Fruit fly (Drosophila melanogaster) whole organism, embryonic: ENCODE measurements around the gene CG7332.

Source experiments
- Atf6 ChIP-seq: fragments of 200-800 bp; sonication (Bioruptor generic); IDR thresholded peaks from 2 replicates; pipeline ENCODE4 v1.3.6; 2022; ENCODE audit warnings: missing biosample characterization, missing genetic modification characterization
- BtbVII ChIP-seq: fragments of 200-800 bp; sonication (Bioruptor generic); optimal IDR thresholded peaks from 3 replicates; lab custom pipeline; 2017; ENCODE audit warnings: missing biosample characterization, mild to moderate bottlenecking, missing genetic modification characterization
- CG10147 ChIP-seq: fragments of 200-800 bp; sonication (Bioruptor generic); optimal IDR thresholded peaks from 2 replicates; lab custom pipeline; 2019; ENCODE audit warnings: missing biosample characterization, mild to moderate bottlenecking, missing genetic modification characterization, moderate library complexity
- CG10209 ChIP-seq: fragments of 200-800 bp; sonication (Bioruptor generic); optimal IDR thresholded peaks from 3 replicates; lab custom pipeline; 2017; ENCODE audit warnings: missing biosample characterization, mild to moderate bottlenecking, missing genetic modification characterization, missing genetic modification reagents
- CG12659 ChIP-seq: fragments of 200-800 bp; sonication (Bioruptor generic); optimal IDR thresholded peaks from 3 replicates; lab custom pipeline; 2017; ENCODE audit warnings: mild to moderate bottlenecking, missing biosample characterization, missing genetic modification reagents, missing genetic modification characterization
- CG12942 ChIP-seq: fragments of 200-800 bp; sonication (Bioruptor generic); optimal IDR thresholded peaks from 3 replicates; lab custom pipeline; 2016; ENCODE audit warnings: missing biosample characterization, missing genetic modification characterization
- CG14441 ChIP-seq: fragments of 200-800 bp; sonication (Bioruptor generic); IDR thresholded peaks from 2 replicates; pipeline ENCODE4 v1.3.6; 2022; ENCODE audit warnings: missing biosample characterization, missing genetic modification characterization
- CG14965 ChIP-seq: fragments of 200-800 bp; sonication (Bioruptor generic); optimal IDR thresholded peaks from 2 replicates; lab custom pipeline; 2016; ENCODE audit warnings: missing biosample characterization, missing genetic modification characterization, borderline replicate concordance
- CG1529 ChIP-seq: fragments of 200-800 bp; sonication (Bioruptor generic); optimal IDR thresholded peaks from 3 replicates; lab custom pipeline; 2018; ENCODE audit warnings: missing biosample characterization, missing genetic modification characterization
- CG1647 ChIP-seq: fragments of 200-800 bp; sonication (Bioruptor generic); optimal IDR thresholded peaks from 3 replicates; lab custom pipeline; 2016; ENCODE audit warnings: missing biosample characterization, missing genetic modification characterization
- CG16815 ChIP-seq: fragments of 200-800 bp; sonication (Bioruptor generic); optimal IDR thresholded peaks from 3 replicates; lab custom pipeline; 2017; ENCODE audit warnings: missing biosample characterization, mild to moderate bottlenecking, missing genetic modification characterization
- CG17359 ChIP-seq: fragments of 200-800 bp; sonication (Bioruptor generic); optimal IDR thresholded peaks from 3 replicates; lab custom pipeline; 2018; ENCODE audit warnings: missing biosample characterization, mild to moderate bottlenecking, missing genetic modification characterization, moderate library complexity
- CG17829 ChIP-seq: fragments of 200-800 bp; optimal IDR thresholded peaks from 2 replicates; lab custom pipeline; 2019; ENCODE audit warnings: missing biosample characterization, mild to moderate bottlenecking, missing genetic modification characterization, moderate library complexity
- CG32767 ChIP-seq: fragments of 200-800 bp; sonication (Bioruptor generic); IDR thresholded peaks from 2 replicates; pipeline ENCODE4 v1.3.6; 2022; ENCODE audit warnings: missing biosample characterization, missing genetic modification characterization
- CG32772 ChIP-seq: fragments of 200-800 bp; sonication (Bioruptor generic); IDR thresholded peaks from 2 replicates; pipeline ENCODE4 v1.3.6; 2022; ENCODE audit warnings: missing biosample characterization, missing genetic modification characterization
- CG33557 ChIP-seq: fragments of 200-800 bp; sonication (Bioruptor generic); optimal IDR thresholded peaks from 2 replicates; lab custom pipeline; 2019; ENCODE audit warnings: missing biosample characterization, mild to moderate bottlenecking, missing genetic modification characterization, moderate library complexity
- CG43689 ChIP-seq: fragments of 200-800 bp; sonication (Bioruptor generic); IDR thresholded peaks from 2 replicates; pipeline ENCODE4 v1.3.6; 2022; ENCODE audit warnings: missing biosample characterization, missing genetic modification characterization
- CG4707 ChIP-seq: fragments of 200-800 bp; sonication (Bioruptor generic); optimal IDR thresholded peaks from 2 replicates; lab custom pipeline; 2018; ENCODE audit warnings: missing biosample characterization, mild to moderate bottlenecking, missing genetic modification characterization, moderate library complexity
- CG4730 ChIP-seq: fragments of 200-800 bp; sonication (Bioruptor generic); IDR thresholded peaks from 2 replicates; pipeline ENCODE4 v1.3.6; 2022; ENCODE audit warnings: missing biosample characterization, missing genetic modification characterization
- CG6654 ChIP-seq: fragments of 200-800 bp; sonication (Bioruptor generic); optimal IDR thresholded peaks from 2 replicates; lab custom pipeline; 2017; ENCODE audit warnings: missing biosample characterization, mild to moderate bottlenecking, missing genetic modification characterization
- CG7556 ChIP-seq: fragments of 200-800 bp; sonication (Bioruptor generic); optimal IDR thresholded peaks from 2 replicates; lab custom pipeline; 2017; ENCODE audit warnings: missing biosample characterization, mild to moderate bottlenecking, missing genetic modification characterization
- CoRest ChIP-seq: fragments of 200-800 bp; sonication (Bioruptor generic); optimal IDR thresholded peaks from 3 replicates; lab custom pipeline; 2018; ENCODE audit warnings: missing biosample characterization, mild to moderate bottlenecking, missing genetic modification characterization, moderate library complexity
- CrebB ChIP-seq: fragments of 200-800 bp; sonication (Bioruptor generic); optimal IDR thresholded peaks from 3 replicates; lab custom pipeline; 2018; ENCODE audit warnings: missing biosample characterization, mild to moderate bottlenecking, missing genetic modification characterization
- GATAe ChIP-seq: fragments of 200-800 bp; sonication (Bioruptor generic); conservative IDR thresholded peaks from 2 replicates; pipeline ENCODE4 v1.3.6; 2022; ENCODE audit warnings: missing biosample characterization, missing genetic modification characterization
- HLH3B ChIP-seq: fragments of 200-800 bp; sonication (Bioruptor generic); IDR thresholded peaks from 2 replicates; pipeline ENCODE4 v1.3.6; 2022; ENCODE audit warnings: missing biosample characterization, missing genetic modification characterization
- Hsf ChIP-seq: fragments of 200-800 bp; sonication (Bioruptor generic); optimal IDR thresholded peaks from 3 replicates; lab custom pipeline; 2016; ENCODE audit warnings: missing biosample characterization, missing genetic modification characterization
- MESR4 ChIP-seq: fragments of 200-800 bp; sonication (Bioruptor generic); optimal IDR thresholded peaks from 2 replicates; lab custom pipeline; 2018; ENCODE audit warnings: missing biosample characterization, mild to moderate bottlenecking, missing genetic modification characterization, moderate library complexity
- Med ChIP-seq: fragments of 200-800 bp; sonication (Bioruptor generic); peaks from one replicate; lab custom pipeline; 2016; ENCODE audit warnings: missing biosample characterization, missing genetic modification characterization, mild to moderate bottlenecking, inconsistent platforms, moderate library complexity
- NFAT ChIP-seq: fragments of 200-800 bp; sonication (Bioruptor generic); IDR thresholded peaks from 2 replicates; pipeline ENCODE4 v1.3.6; 2022; ENCODE audit warnings: missing biosample characterization, missing genetic modification characterization
- Neu2 ChIP-seq: fragments of 200-800 bp; sonication (Bioruptor generic); optimal IDR thresholded peaks from 3 replicates; lab custom pipeline; 2016; ENCODE audit warnings: missing biosample characterization, missing genetic modification characterization, borderline replicate concordance
- Six4 ChIP-seq: fragments of 200-800 bp; sonication (Bioruptor generic); optimal IDR thresholded peaks from 2 replicates; lab custom pipeline; 2016; ENCODE audit warnings: missing biosample characterization, missing genetic modification characterization
- Spps ChIP-seq: fragments of 200-800 bp; sonication (Bioruptor generic); optimal IDR thresholded peaks from 2 replicates; lab custom pipeline; 2018; ENCODE audit warnings: missing biosample characterization, mild to moderate bottlenecking, missing genetic modification characterization
- Stat92E ChIP-seq, 3 experiments: fragments of >200 bp in 2 of 3; fragments of 200-800 bp in 1 of 3; sonication (Bioruptor generic) in 1 of 3; optimal IDR thresholded peaks; 2 replicates each; lab custom pipeline; 2017 to 2019; ENCODE audit warnings: missing biosample characterization in 3 of 3, missing genetic modification characterization in 3 of 3, mild to moderate bottlenecking in 1 of 3, moderate library complexity in 1 of 3
- YL-1 ChIP-seq: fragments of 200-800 bp; sonication (Bioruptor generic); optimal IDR thresholded peaks from 3 replicates; lab custom pipeline; 2017; ENCODE audit warnings: missing biosample characterization, mild to moderate bottlenecking, missing genetic modification characterization
- ab ChIP-seq: fragments of 200-800 bp; sonication (Bioruptor generic); optimal IDR thresholded peaks from 2 replicates; lab custom pipeline; 2016; ENCODE audit warnings: missing biosample characterization, missing genetic modification characterization
- cad ChIP-seq: fragments of >200 bp; optimal IDR thresholded peaks from 2 replicates; lab custom pipeline; 2017; ENCODE audit warnings: missing biosample characterization, missing genetic modification characterization
- cato ChIP-seq: fragments of 200-800 bp; sonication (Bioruptor generic); optimal IDR thresholded peaks from 2 replicates; lab custom pipeline; 2016; ENCODE audit warnings: missing biosample characterization, missing genetic modification characterization, borderline replicate concordance
- disco-r ChIP-seq: fragments of 200-800 bp; sonication (Bioruptor generic); optimal IDR thresholded peaks from 2 replicates; lab custom pipeline; 2016; ENCODE audit warnings: missing biosample characterization, missing genetic modification characterization
- fru ChIP-seq: fragments of >200 bp; optimal IDR thresholded peaks from 2 replicates; lab custom pipeline; 2017
- gem ChIP-seq: fragments of 200-800 bp; sonication (Bioruptor generic); optimal IDR thresholded peaks from 2 replicates; lab custom pipeline; 2019; ENCODE audit warnings: missing biosample characterization, mild to moderate bottlenecking, missing genetic modification characterization, moderate library complexity
- grau ChIP-seq: fragments of 200-800 bp; optimal IDR thresholded peaks from 3 replicates; lab custom pipeline; 2019; ENCODE audit warnings: missing biosample characterization, mild to moderate bottlenecking, missing genetic modification characterization, moderate library complexity
- jumu ChIP-seq: fragments of 200-800 bp; sonication (Bioruptor generic); optimal IDR thresholded peaks from 3 replicates; lab custom pipeline; 2016; ENCODE audit warnings: missing biosample characterization, missing genetic modification characterization
- kay ChIP-seq: fragments of 200-800 bp; sonication (Bioruptor generic); optimal IDR thresholded peaks from 2 replicates; lab custom pipeline; 2016; ENCODE audit warnings: missing biosample characterization, missing genetic modification characterization
- kni ChIP-seq: fragments of 200-800 bp; sonication (Bioruptor generic); optimal IDR thresholded peaks from 3 replicates; lab custom pipeline; 2017; ENCODE audit warnings: mild to moderate bottlenecking, missing biosample characterization, missing genetic modification reagents, missing genetic modification characterization
- org-1 ChIP-seq: fragments of 200-800 bp; sonication (Bioruptor generic); optimal IDR thresholded peaks from 2 replicates; lab custom pipeline; 2017; ENCODE audit warnings: missing biosample characterization, missing genetic modification characterization
- otp ChIP-seq: fragments of 200-800 bp; sonication (Bioruptor generic); IDR thresholded peaks from 3 replicates; pipeline ENCODE4, ENCODE4 v1.3.6; 2022; ENCODE audit warnings: missing biosample characterization, missing genetic modification characterization
- pros ChIP-seq: fragments of 200-800 bp; sonication (Bioruptor generic); optimal IDR thresholded peaks from 3 replicates; lab custom pipeline; 2019; ENCODE audit warnings: missing biosample characterization, mild to moderate bottlenecking, missing genetic modification characterization, moderate library complexity
- stwl ChIP-seq: fragments of 200-800 bp; sonication (Bioruptor generic); optimal IDR thresholded peaks from 3 replicates; lab custom pipeline; 2018; ENCODE audit warnings: missing biosample characterization, mild to moderate bottlenecking, missing genetic modification characterization, moderate library complexity
- trem ChIP-seq: fragments of 200-800 bp; optimal IDR thresholded peaks from 3 replicates; lab custom pipeline; 2019; ENCODE audit warnings: missing biosample characterization, mild to moderate bottlenecking, missing genetic modification characterization, moderate library complexity

The CG7332 gene

dm6 chrX:18848338-18849021, 35.8 kb upstream of the CG7332 start, which contains the start of gene shop (continued):
- TF ChIP-seq GATAe (GFP tag; lab: Robert Waterston, UW) (no peak), Hsf (GFP tag; lab: Kevin White, UChicago) (peak; percentile 84), pros (GFP tag; lab: Kevin White, UChicago) (no peak), grau (tag; lab: Kevin White, UChicago) (peak; percentile 92), Neu2 (GFP tag; lab: Kevin White, UChicago) (no peak), CG4730 (GFP tag; lab: Robert Waterston, UW) (peak; percentile 58), CG12659 (GFP tag; lab: Kevin White, UChicago) (peak; percentile 89), CrebB (tag; lab: Kevin White, UChicago) (peak; percentile 75), kay (peak; percentile 54), Stat92E (GFP tag; optimal IDR thresholded peaks at IDR 0.05; lab: Kevin White, UChicago) (peak in 1 of 3 experiments; percentile 34), HLH3B (GFP tag; lab: Robert Waterston, UW) (peak; percentile 57; the same call in 1 of the 2 replicates), CG7556 (GFP tag; lab: Kevin White, UChicago) (peak; percentile 90), Spps (tag; lab: Kevin White, UChicago) (peak; percentile 49), CoRest (tag; lab: Kevin White, UChicago) (peak; percentile 95), CG16815 (peak; percentile 78), CG6654 (GFP tag; lab: Kevin White, UChicago) (peak; percentile 66), CG32767 (GFP tag; lab: Robert Waterston, UW) (peak; percentile 76; the same call in 1 of the 2 replicates), BtbVII (GFP tag; lab: Kevin White, UChicago) (peak; percentile 78), disco-r (GFP tag; lab: Kevin White, UChicago) (no peak), NFAT (GFP tag; lab: Robert Waterston, UW) (peak; percentile 61; the same call in 1 of the 2 replicates), ab (GFP tag; lab: Kevin White, UChicago) (peak; percentile 31), cato (GFP tag; lab: Kevin White, UChicago) (peak; percentile 75), CG32772 (peak; percentile 46; the same call in 1 of the 2 replicates), CG17829 (peak; percentile 85), Six4 (peak; percentile 80), CG12942 (GFP tag; lab: Kevin White, UChicago) (peak; percentile 81), CG17359 (tag; lab: Kevin White, UChicago) (peak; percentile 78), CG1529 (GFP tag; lab: Kevin White, UChicago) (peak; percentile 73), stwl (no peak), org-1 (GFP tag; lab: Kevin White, UChicago) (peak; percentile 80), cad (GFP tag; lab: Kevin White, UChicago) (no peak), MESR4 (GFP tag; lab: Kevin White, UChicago) (no peak), CG43689 (GFP tag; lab: Robert Waterston, UW) (0 out of 2 replicates have a peak, but pooled peaks have one; percentile 36), YL-1 (GFP tag; lab: Kevin White, UChicago) (peak; percentile 24), kni (GFP tag; lab: Kevin White, UChicago) (peak; percentile 15), jumu (GFP tag; lab: Kevin White, UChicago) (peak; percentile 61), CG14441 (peak; percentile 57; the same call in 1 of the 2 replicates), CG10209 (GFP tag; lab: Kevin White, UChicago) (peak; percentile 83), fru (lab: Kevin White, UChicago) (no peak), CG33557 (GFP tag; lab: Kevin White, UChicago) (peak; percentile 68), Atf6 (GFP tag; lab: Robert Waterston, UW) (peak; percentile 69), Med (GFP tag; lab: Kevin White, UChicago) (peak; percentile 90), CG10147 (peak; percentile 90), CG4707 (peak; percentile 64), CG14965 (GFP tag; lab: Kevin White, UChicago) (no peak), trem (peak; percentile 68), gem (tag; lab: Kevin White, UChicago) (peak; percentile 93), otp (GFP tag; lab: Robert Waterston, UW) (peak; percentile 39; the same call in 1 of the 3 replicates), CG1647 (GFP tag; lab: Kevin White, UChicago) (peak; percentile 64)
